Fruit fly (Drosophila melanogaster) whole organism, embryonic: Measurements from ENCODE around the gene Hasp.

Experiments used
- Abd-B ChIP-seq: fragments of 200-800 bp; sonication (Bioruptor generic); optimal IDR thresholded peaks from 2 replicates; lab custom pipeline; 2018; ENCODE audit warnings: missing biosample characterization, mild to moderate bottlenecking, missing genetic modification characterization, moderate library complexity
- Asciz ChIP-seq: fragments of 200-800 bp; sonication (Bioruptor generic); optimal IDR thresholded peaks from 2 replicates; lab custom pipeline; 2017; ENCODE audit warnings: missing biosample characterization, mild to moderate bottlenecking, missing genetic modification characterization, missing genetic modification reagents
- BEAF-32 ChIP-seq: fragments of 200-800 bp; sonication (Bioruptor generic); optimal IDR thresholded peaks from 3 replicates; lab custom pipeline; 2017; ENCODE audit warnings: missing biosample characterization, missing genetic modification characterization, mild to moderate bottlenecking, moderate library complexity, missing genetic modification reagents
- CG10543 ChIP-seq: fragments of 200-800 bp; sonication (Bioruptor generic); optimal IDR thresholded peaks from 3 replicates; lab custom pipeline; 2017; ENCODE audit warnings: missing biosample characterization, mild to moderate bottlenecking, missing genetic modification characterization, moderate library complexity
- CG11085 ChIP-seq: fragments of 200-800 bp; sonication (Bioruptor generic); IDR thresholded peaks from 2 replicates; pipeline ENCODE4 v1.3.6; 2022; ENCODE audit warnings: missing biosample characterization, missing genetic modification characterization
- CG11504 ChIP-seq: fragments of 200-800 bp; sonication (Bioruptor generic); optimal IDR thresholded peaks from 3 replicates; lab custom pipeline; 2019; ENCODE audit warnings: missing biosample characterization, mild to moderate bottlenecking, missing genetic modification characterization, moderate library complexity
- CG12155 ChIP-seq: fragments of 200-800 bp; sonication (Bioruptor generic); optimal IDR thresholded peaks from 3 replicates; lab custom pipeline; 2016; ENCODE audit warnings: missing biosample characterization, missing genetic modification characterization
- CG13123 ChIP-seq: fragments of 200-800 bp; sonication (Bioruptor generic); optimal IDR thresholded peaks from 2 replicates; lab custom pipeline; 2016; ENCODE audit warnings: missing biosample characterization, missing genetic modification characterization
- CG14050 ChIP-seq: fragments of 200-800 bp; sonication (Bioruptor generic); IDR thresholded peaks from 3 replicates; pipeline ENCODE4 v1.3.6; 2022; ENCODE audit warnings: missing biosample characterization, missing genetic modification characterization
- CG15479 ChIP-seq: fragments of 200-800 bp; sonication (Bioruptor generic); optimal IDR thresholded peaks from 3 replicates; lab custom pipeline; 2019; ENCODE audit warnings: missing biosample characterization, mild to moderate bottlenecking, missing genetic modification characterization, moderate library complexity
- CG1602 ChIP-seq: fragments of 200-800 bp; sonication (Bioruptor generic); optimal IDR thresholded peaks from 3 replicates; lab custom pipeline; 2016; ENCODE audit warnings: missing biosample characterization, missing genetic modification characterization
- CG17385 ChIP-seq: fragments of 200-800 bp; sonication (Bioruptor generic); optimal IDR thresholded peaks from 3 replicates; lab custom pipeline; 2018; ENCODE audit warnings: missing biosample characterization, mild to moderate bottlenecking, missing genetic modification characterization
- CG17829 ChIP-seq: fragments of 200-800 bp; optimal IDR thresholded peaks from 2 replicates; lab custom pipeline; 2019; ENCODE audit warnings: missing biosample characterization, mild to moderate bottlenecking, missing genetic modification characterization, moderate library complexity
- CG2202 ChIP-seq: fragments of 200-800 bp; sonication (Bioruptor generic); optimal IDR thresholded peaks from 2 replicates; lab custom pipeline; 2018; ENCODE audit warnings: missing biosample characterization, mild to moderate bottlenecking, missing genetic modification characterization
- CG30431 ChIP-seq: fragments of 200-800 bp; sonication (Bioruptor generic); optimal IDR thresholded peaks from 2 replicates; lab custom pipeline; 2017; ENCODE audit warnings: missing biosample characterization, missing genetic modification characterization
- CG3847 ChIP-seq: fragments of 200-800 bp; sonication (Bioruptor generic); IDR thresholded peaks from 2 replicates; pipeline ENCODE4 v1.3.6; 2022; ENCODE audit warnings: missing biosample characterization, missing genetic modification characterization
- CG4854 ChIP-seq: fragments of 200-800 bp; sonication (Bioruptor generic); optimal IDR thresholded peaks from 2 replicates; lab custom pipeline; 2016; ENCODE audit warnings: missing biosample characterization, missing genetic modification characterization, inconsistent platforms
- CG5245 ChIP-seq: fragments of 200-800 bp; sonication (Bioruptor generic); optimal IDR thresholded peaks from 3 replicates; lab custom pipeline; 2016; ENCODE audit warnings: missing biosample characterization, missing genetic modification characterization
- CG8359 ChIP-seq: fragments of 200-800 bp; sonication (Bioruptor generic); optimal IDR thresholded peaks from 2 replicates; lab custom pipeline; 2017; ENCODE audit warnings: missing biosample characterization, mild to moderate bottlenecking, missing genetic modification characterization, borderline replicate concordance
- CG8765 ChIP-seq: fragments of 200-800 bp; sonication (Bioruptor generic); IDR thresholded peaks from 2 replicates; pipeline ENCODE4 v1.3.6; 2022; ENCODE audit warnings: missing biosample characterization, missing genetic modification characterization
- CG9932 ChIP-seq: fragments of 200-800 bp; sonication (Bioruptor generic); IDR thresholded peaks from 2 replicates; pipeline ENCODE4 v1.3.6; 2022; ENCODE audit warnings: missing biosample characterization, missing genetic modification characterization
- D ChIP-seq, 2 experiments: fragments of 200-800 bp in 1 of 2; fragments of >200 bp in 1 of 2; sonication (Bioruptor generic) in 1 of 2; optimal IDR thresholded peaks; 2 replicates in 1 of 2; 3 replicates in 1 of 2; lab custom pipeline; 2017; ENCODE audit warnings: mild to moderate bottlenecking in 1 of 2, missing biosample characterization in 1 of 2, missing genetic modification characterization in 1 of 2, missing genetic modification reagents in 1 of 2
- Deaf1 ChIP-seq: fragments of 200-800 bp; optimal IDR thresholded peaks from 3 replicates; lab custom pipeline; 2019; ENCODE audit warnings: missing biosample characterization, mild to moderate bottlenecking, missing genetic modification characterization, moderate library complexity
- Dek ChIP-seq: fragments of 200-800 bp; sonication (Bioruptor generic); optimal IDR thresholded peaks from 3 replicates; lab custom pipeline; 2019; ENCODE audit warnings: missing biosample characterization, mild to moderate bottlenecking, missing genetic modification characterization, moderate library complexity
- Dref ChIP-seq: fragments of 200-800 bp; sonication (Bioruptor generic); IDR thresholded peaks from 2 replicates; pipeline ENCODE4 v1.3.6; 2022; ENCODE audit warnings: missing biosample characterization, missing genetic modification characterization
- Hey ChIP-seq: fragments of 200-800 bp; sonication (Bioruptor generic); optimal IDR thresholded peaks from 3 replicates; lab custom pipeline; 2018; ENCODE audit warnings: missing biosample characterization, mild to moderate bottlenecking, missing genetic modification characterization
- Hmr ChIP-seq: fragments of 200-800 bp; sonication (Bioruptor generic); optimal IDR thresholded peaks from 3 replicates; lab custom pipeline; 2017; ENCODE audit warnings: mild to moderate bottlenecking, missing biosample characterization, missing genetic modification reagents, missing genetic modification characterization
- Hmx ChIP-seq: fragments of 200-800 bp; sonication (Bioruptor generic); optimal IDR thresholded peaks from 2 replicates; lab custom pipeline; 2016; ENCODE audit warnings: missing biosample characterization, missing genetic modification characterization
- Hr3 ChIP-seq: fragments of 200-800 bp; sonication (Bioruptor generic); optimal IDR thresholded peaks from 3 replicates; lab custom pipeline; 2016; ENCODE audit warnings: missing biosample characterization, missing genetic modification characterization
- MBD-R2 ChIP-seq: fragments of 200-800 bp; sonication (Bioruptor generic); IDR thresholded peaks from 2 replicates; pipeline ENCODE4 v1.3.6; 2022; ENCODE audit warnings: missing biosample characterization, missing genetic modification characterization
- MTF-1 ChIP-seq: fragments of 200-800 bp; sonication (Bioruptor generic); optimal IDR thresholded peaks from 2 replicates; lab custom pipeline; 2018; ENCODE audit warnings: missing biosample characterization, mild to moderate bottlenecking, missing genetic modification characterization, borderline replicate concordance
- Trl ChIP-seq, 3 experiments: fragments of >200 bp in 2 of 3; fragments of 200-800 bp in 1 of 3; sonication (Bioruptor generic) in 1 of 3; optimal IDR thresholded peaks; 2 replicates in 1 of 3; 3 replicates in 2 of 3; lab custom pipeline; 2016 to 2017; ENCODE audit warnings: missing biosample characterization in 1 of 3, missing genetic modification characterization in 1 of 3
- Xbp1 ChIP-seq: fragments of 200-800 bp; sonication (Bioruptor generic); optimal IDR thresholded peaks from 3 replicates; lab custom pipeline; 2016; ENCODE audit warnings: missing biosample characterization, mild to moderate bottlenecking, missing genetic modification characterization
- bab2 ChIP-seq: fragments of 200-800 bp; sonication (Bioruptor generic); optimal IDR thresholded peaks from 2 replicates; lab custom pipeline; 2016; ENCODE audit warnings: missing biosample characterization, missing genetic modification characterization
- bigmax ChIP-seq: fragments of 200-800 bp; sonication (Bioruptor generic); optimal IDR thresholded peaks from 2 replicates; lab custom pipeline; 2018; ENCODE audit warnings: missing biosample characterization, mild to moderate bottlenecking, missing genetic modification characterization
- cato ChIP-seq: fragments of 200-800 bp; sonication (Bioruptor generic); optimal IDR thresholded peaks from 2 replicates; lab custom pipeline; 2016; ENCODE audit warnings: missing biosample characterization, missing genetic modification characterization, borderline replicate concordance
- corto ChIP-seq: fragments of 200-800 bp; sonication (Bioruptor generic); optimal IDR thresholded peaks from 2 replicates; lab custom pipeline; 2016; ENCODE audit warnings: missing biosample characterization, mild to moderate bottlenecking, missing genetic modification characterization, moderate library complexity
- dan ChIP-seq: fragments of 200-800 bp; sonication (Bioruptor generic); IDR thresholded peaks from 2 replicates; pipeline ENCODE4 v1.3.6; 2022; ENCODE audit warnings: missing biosample characterization, missing genetic modification characterization
- gcm2 ChIP-seq: fragments of 200-800 bp; sonication (Bioruptor generic); optimal IDR thresholded peaks from 2 replicates; lab custom pipeline; 2016; ENCODE audit warnings: missing biosample characterization, missing genetic modification characterization
- gfzf ChIP-seq: fragments of 200-800 bp; sonication (Bioruptor generic); optimal IDR thresholded peaks from 2 replicates; lab custom pipeline; 2016; ENCODE audit warnings: missing biosample characterization, mild to moderate bottlenecking, missing genetic modification characterization, moderate library complexity
- ham ChIP-seq: fragments of 200-800 bp; sonication (Bioruptor generic); IDR thresholded peaks from 2 replicates; pipeline ENCODE4 v1.3.6; 2022; ENCODE audit warnings: missing biosample characterization, missing genetic modification characterization
- insv ChIP-seq, 2 experiments: fragments of 200-800 bp; sonication (Bioruptor generic); optimal IDR thresholded peaks; 3 replicates each; lab custom pipeline; 2016 to 2018; ENCODE audit warnings: missing biosample characterization in 2 of 2, missing genetic modification characterization in 2 of 2
- kay ChIP-seq: fragments of 200-800 bp; sonication (Bioruptor generic); optimal IDR thresholded peaks from 2 replicates; lab custom pipeline; 2016; ENCODE audit warnings: missing biosample characterization, missing genetic modification characterization
- nom ChIP-seq: fragments of 200-800 bp; sonication (Bioruptor generic); optimal IDR thresholded peaks from 2 replicates; lab custom pipeline; 2017; ENCODE audit warnings: missing biosample characterization, missing genetic modification characterization, mild to moderate bottlenecking, moderate library complexity, missing genetic modification reagents
- odd ChIP-seq: fragments of 200-800 bp; sonication (Bioruptor generic); optimal IDR thresholded peaks from 2 replicates; lab custom pipeline; 2017; ENCODE audit warnings: missing biosample characterization, mild to moderate bottlenecking, missing genetic modification characterization
- org-1 ChIP-seq: fragments of 200-800 bp; sonication (Bioruptor generic); optimal IDR thresholded peaks from 2 replicates; lab custom pipeline; 2017; ENCODE audit warnings: missing biosample characterization, missing genetic modification characterization
- salm ChIP-seq: fragments of 200-800 bp; sonication (Bioruptor generic); optimal IDR thresholded peaks from 2 replicates; lab custom pipeline; 2018; ENCODE audit warnings: missing biosample characterization, mild to moderate bottlenecking, missing genetic modification characterization
- sens ChIP-seq: fragments of 200-800 bp; sonication (Bioruptor generic); peaks from one replicate; lab custom pipeline; 2016; ENCODE audit warnings: missing biosample characterization, missing genetic modification characterization
- trh ChIP-seq: fragments of 200-800 bp; sonication (Bioruptor generic); optimal IDR thresholded peaks from 2 replicates; lab custom pipeline; 2016; ENCODE audit warnings: missing biosample characterization, missing genetic modification characterization
- ttk ChIP-seq: fragments of 200-800 bp; sonication (Bioruptor generic); IDR thresholded peaks from 2 replicates; pipeline ENCODE4 v2.1.2; 2022; ENCODE audit warnings: missing biosample characterization, missing genetic modification characterization
- zfh2 ChIP-seq: fragments of 200-800 bp; sonication (Bioruptor generic); optimal IDR thresholded peaks from 2 replicates; lab custom pipeline; 2016; ENCODE audit warnings: missing biosample characterization, missing genetic modification characterization

Hasp gene

dm6 chr2L:19526316-19526715 is 9.3 kb upstream of the Hasp start, which contains the start of the genes Dpm1 and CG10137 (continued):
- TF ChIP-seq org-1 (GFP tag; lab: Kevin White, UChicago), result no peak
- no peak for TF ChIP-seq CG11085
- TF ChIP-seq dan (GFP tag; lab: Robert Waterston, UW), result no peak
- TF ChIP-seq CG4854 (GFP tag; lab: Kevin White, UChicago), result no peak
- no peak for TF ChIP-seq MTF-1 (GFP tag; lab: Kevin White, UChicago)
- no peak for TF ChIP-seq bigmax (GFP tag; lab: Kevin White, UChicago)
- peak; percentile 3 for TF ChIP-seq Xbp1 (GFP tag; lab: Kevin White, UChicago)
- no peak for TF ChIP-seq CG2202 (tag; lab: Kevin White, UChicago)
- no peak for TF ChIP-seq CG10543 (GFP tag; lab: Kevin White, UChicago)
- TF ChIP-seq Deaf1, result peak; percentile 10
- no peak for TF ChIP-seq CG15479
- TF ChIP-seq bab2 (GFP tag; lab: Kevin White, UChicago), result no peak
- TF ChIP-seq MBD-R2, result peak; percentile 82
- no peak for TF ChIP-seq zfh2 (GFP tag; lab: Kevin White, UChicago)
- TF ChIP-seq trh (GFP tag; lab: Kevin White, UChicago), result no peak
- no peak for TF ChIP-seq CG3847 (GFP tag; lab: Robert Waterston, UW)
- TF ChIP-seq CG30431, result no peak
- no peak for TF ChIP-seq kay (GFP tag; lab: Kevin White, UChicago)
- no peak for TF ChIP-seq Hr3 (GFP tag; lab: Kevin White, UChicago)
- TF ChIP-seq CG8359 (GFP tag; lab: Kevin White, UChicago), result no peak
- TF ChIP-seq sens (GFP tag; lab: Kevin White, UChicago), result peak; percentile 48
- TF ChIP-seq CG17385 (GFP tag; lab: Kevin White, UChicago), result no peak
- TF ChIP-seq CG12155 (GFP tag; lab: Kevin White, UChicago), result no peak
- TF ChIP-seq corto (GFP tag; lab: Kevin White, UChicago), result no peak
- TF ChIP-seq CG9932, result no peak
- TF ChIP-seq odd (GFP tag; lab: Kevin White, UChicago), result no peak
- TF ChIP-seq Abd-B, result no peak
- TF ChIP-seq Trl (optimal IDR thresholded peaks at IDR 0.05; lab: Kevin White, UChicago), result no peak
- no peak for TF ChIP-seq Trl (GFP tag; optimal IDR thresholded peaks at IDR 0.05; lab: Kevin White, UChicago)
- TF ChIP-seq BEAF-32 (GFP tag; lab: Kevin White, UChicago), result peak; percentile 82
- no peak for TF ChIP-seq CG13123 (GFP tag; lab: Kevin White, UChicago)
- no peak for TF ChIP-seq ttk (GFP tag; lab: Robert Waterston, UW)
- peak; percentile 62 for TF ChIP-seq Dref (GFP tag; lab: Robert Waterston, UW)
- no peak for TF ChIP-seq cato (GFP tag; lab: Kevin White, UChicago)
- no peak for TF ChIP-seq CG5245 (GFP tag; lab: Kevin White, UChicago)
- TF ChIP-seq salm (tag; lab: Kevin White, UChicago), result no peak
- TF ChIP-seq Dek (tag; lab: Kevin White, UChicago), result no peak
- TF ChIP-seq Asciz, result no peak
- TF ChIP-seq Hmr (GFP tag; lab: Kevin White, UChicago), result peak; percentile 42
- TF ChIP-seq nom (GFP tag; lab: Kevin White, UChicago), result no peak
- no peak for TF ChIP-seq CG14050 (GFP tag; lab: Robert Waterston, UW)
- TF ChIP-seq Hmx (GFP tag; lab: Kevin White, UChicago), result no peak
- TF ChIP-seq gcm2, result no peak
- no peak for TF ChIP-seq D (optimal IDR thresholded peaks at IDR 0.05; lab: Kevin White, UChicago)
- TF ChIP-seq D (GFP tag; optimal IDR thresholded peaks at IDR 0.05; lab: Kevin White, UChicago), result no peak
- TF ChIP-seq insv (GFP tag; optimal IDR thresholded peaks at IDR 0.05; lab: Kevin White, UChicago), result no peak
- no peak for TF ChIP-seq CG11504 (tag; lab: Kevin White, UChicago)
- TF ChIP-seq gfzf (GFP tag; lab: Kevin White, UChicago), result peak; percentile 76
- peak; percentile 12 for TF ChIP-seq CG17829 (tag; lab: Kevin White, UChicago)
- TF ChIP-seq ham (GFP tag; lab: Robert Waterston, UW), result no peak
- TF ChIP-seq CG8765 (GFP tag; lab: Robert Waterston, UW), result no peak
- no peak for TF ChIP-seq Hey (tag; lab: Kevin White, UChicago)
- no peak for TF ChIP-seq CG1602 (GFP tag; lab: Kevin White, UChicago)
